Worm (Caenorhabditis elegans) whole organism, L4 larva: ENCODE results near the gene npr-27.

Experiments
- ceh-20 ChIP-seq: fragments of 200-800 bp; sonication (Bioruptor generic); IDR thresholded peaks from 2 replicates; pipeline ENCODE4 v1.3.6; 2022; ENCODE audit warnings: missing genetic modification reagents, missing genetic modification characterization, missing compliant biosample characterization
- ces-1 ChIP-seq: fragments of 150-350 bp; sonication (generic microtip); optimal IDR thresholded peaks from 4 replicates; lab custom pipeline; 2014; ENCODE audit warnings: missing biosample characterization, missing genetic modification reagents, missing genetic modification characterization
- fos-1 ChIP-seq: fragments of 150-350 bp; optimal IDR thresholded peaks from 2 replicates; lab custom pipeline; 2014; ENCODE audit warnings: missing biosample characterization, missing genetic modification characterization
- lim-7 ChIP-seq: fragments of 200-800 bp; sonication (Bioruptor generic); IDR thresholded peaks from 2 replicates; pipeline ENCODE4 v1.3.6; 2022; ENCODE audit warnings: missing genetic modification characterization, missing compliant biosample characterization
- nhr-11 ChIP-seq: fragments of 150-350 bp; optimal IDR thresholded peaks from 2 replicates; lab custom pipeline; 2014; ENCODE audit warnings: missing biosample characterization, missing genetic modification characterization
- nhr-28 ChIP-seq: fragments of 150-350 bp; optimal IDR thresholded peaks from 2 replicates; lab custom pipeline; 2014; ENCODE audit warnings: missing biosample characterization, missing genetic modification characterization
- zag-1 ChIP-seq: fragments of 150-350 bp; optimal IDR thresholded peaks from 2 replicates; lab custom pipeline; 2014; ENCODE audit warnings: missing biosample characterization, missing genetic modification characterization
- zfp-2 ChIP-seq: sonication (generic microtip); optimal IDR thresholded peaks from 2 replicates; lab custom pipeline; 2016; ENCODE audit warnings: mild to moderate bottlenecking, missing genetic modification characterization, missing compliant biosample characterization
- ztf-11 ChIP-seq: fragments of 150-350 bp; optimal IDR thresholded peaks from 2 replicates; lab custom pipeline; 2014; ENCODE audit warnings: missing biosample characterization, missing genetic modification characterization
- ztf-7 ChIP-seq: fragments of 150-350 bp; optimal IDR thresholded peaks from 2 replicates; lab custom pipeline; 2014; ENCODE audit warnings: missing biosample characterization, missing genetic modification characterization

DNA sequence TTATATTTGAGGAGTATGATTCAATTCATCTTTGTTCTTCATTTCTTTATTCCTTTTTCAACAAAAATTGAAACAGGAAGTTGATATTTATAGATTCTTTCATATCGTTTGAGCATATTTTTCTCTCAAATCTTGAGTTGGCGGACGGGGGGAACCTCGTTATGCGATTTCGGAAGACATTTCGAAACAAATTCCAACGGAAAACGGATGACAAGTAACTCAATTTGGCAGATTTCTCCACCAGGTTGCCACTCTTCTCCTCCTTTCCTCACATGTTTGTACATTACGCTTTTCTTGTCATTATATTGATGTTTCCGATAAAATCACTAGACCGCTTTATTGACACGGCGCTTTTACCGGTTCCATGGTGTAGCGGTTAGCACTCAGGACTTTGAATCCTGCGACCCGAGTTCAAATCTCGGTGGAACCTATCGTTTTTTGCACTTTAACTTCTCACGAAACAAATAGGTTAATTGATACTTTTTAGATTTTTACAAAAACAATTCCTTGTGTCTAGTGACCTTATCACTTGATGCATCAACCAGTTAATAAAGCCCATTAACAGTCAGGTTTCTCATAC lies 30.4 kb upstream of the npr-27 start:
- TF ChIP-seq zag-1 (tag; lab: Kevin White, UChicago): no peak
- no peak for TF ChIP-seq ztf-7
- no peak for TF ChIP-seq ceh-20 (GFP tag; lab: Robert Waterston, UW)
- TF ChIP-seq nhr-28: no peak
- TF ChIP-seq ces-1 (GFP tag; lab: Kevin White, UChicago): peak; percentile 33
- no peak; the same call in 1 of the 2 replicates for TF ChIP-seq lim-7 (GFP tag; lab: Robert Waterston, UW)
- no peak for TF ChIP-seq ztf-11
- no peak for TF ChIP-seq fos-1
- TF ChIP-seq zfp-2 (tag; lab: Kevin White, UChicago): no peak
- no peak for TF ChIP-seq nhr-11 (tag; lab: Kevin White, UChicago)
